Fruit fly (Drosophila melanogaster): ENCODE results near the gene CG43965.

Gene CG43965

dm6 chr3L:8675545-8676084, 50.0 kb downstream of the CG43965 start, which contains the start of gene hry (continued):
- TF ChIP-seq H15 (GFP tag; IDR thresholded peaks at IDR 0.05) (no peak), CG9727 (GFP tag; optimal IDR thresholded peaks at IDR 0.05) (peak; percentile 21), CG13894 (tag; optimal IDR thresholded peaks at IDR 0.05) (peak; percentile 72), fu2 (GFP tag; optimal IDR thresholded peaks at IDR 0.05) (no peak), CG14710 (tag; optimal IDR thresholded peaks at IDR 0.05) (peak; percentile 16), CG8359 (GFP tag; optimal IDR thresholded peaks at IDR 0.05; ENCODE audit: borderline replicate concordance) (peak; percentile 88), YL-1 (GFP tag; optimal IDR thresholded peaks at IDR 0.05) (peak; percentile 46), trem (tag; optimal IDR thresholded peaks at IDR 0.05) (peak; percentile 11), CG9797 (GFP tag; optimal IDR thresholded peaks at IDR 0.05) (no peak), CG18262 (tag; optimal IDR thresholded peaks at IDR 0.05) (peak; percentile 40), dmrt99B (tag; optimal IDR thresholded peaks at IDR 0.05) (peak; percentile 1), CG14860 (GFP tag; IDR thresholded peaks at IDR 0.05; ENCODE audit: partially characterized antibody) (0 out of 3 replicates have a peak, but pooled peaks have one; percentile 31), chinmo (GFP tag; IDR thresholded peaks at IDR 0.05; ENCODE audit: partially characterized antibody) (peak; percentile 99), Ada2b (GFP tag; IDR thresholded peaks at IDR 0.05) (no peak), CG16863 (GFP tag; optimal IDR thresholded peaks at IDR 0.05) (no peak), sens (GFP tag) (peak; percentile 79), Hr78 (GFP tag; optimal IDR thresholded peaks at IDR 0.05) (peak in 1 of 2 experiments; percentile 81), so (GFP tag; IDR thresholded peaks at IDR 0.05) (peak; percentile 73; the same call in 2 of the 3 replicates), CG3281 (GFP tag; optimal IDR thresholded peaks at IDR 0.05) (peak; percentile 54), gem (tag; optimal IDR thresholded peaks at IDR 0.05) (peak; percentile 9), CG6654 (GFP tag; optimal IDR thresholded peaks at IDR 0.05) (no peak), CG6791 (GFP tag; IDR thresholded peaks at IDR 0.05; ENCODE audit: partially characterized antibody) (peak; percentile 41; the same call in 1 of the 3 replicates), CG11085 (GFP tag; IDR thresholded peaks at IDR 0.05) (no peak), CG12104 (GFP tag; optimal IDR thresholded peaks at IDR 0.05) (no peak), CG15011 (GFP tag; optimal IDR thresholded peaks at IDR 0.05) (no peak), CG7963 (GFP tag; IDR thresholded peaks at IDR 0.05; ENCODE audit: partially characterized antibody) (no peak), PHDP (tag; optimal IDR thresholded peaks at IDR 0.05) (peak; percentile 23), Hmx (GFP tag; optimal IDR thresholded peaks at IDR 0.05) (no peak), Nf-YB (GFP tag; optimal IDR thresholded peaks at IDR 0.05) (peak; percentile 83), CG6854 (GFP tag; optimal IDR thresholded peaks at IDR 0.05) (peak; percentile 48), CG4328 (GFP tag; optimal IDR thresholded peaks at IDR 0.05) (peak; percentile 41), Ravus (GFP tag; IDR thresholded peaks at IDR 0.05) (no peak), Atf3 (GFP tag; optimal IDR thresholded peaks at IDR 0.05) (no peak), CG3838 (GFP tag; optimal IDR thresholded peaks at IDR 0.05) (no peak), ato (GFP tag; IDR thresholded peaks at IDR 0.05; ENCODE audit: partially characterized antibody) (peak; percentile 21; the same call in 1 of the 2 replicates), her (GFP tag; optimal IDR thresholded peaks at IDR 0.05) (no peak), pan (optimal IDR thresholded peaks at IDR 0.05) (no peak), pan (GFP tag; optimal IDR thresholded peaks at IDR 0.05 in 1 of 2, IDR thresholded peaks at IDR 0.05 in 1 of 2) (peak in 1 of 2 experiments; percentile 61), CG14667 (GFP tag; IDR thresholded peaks at IDR 0.05) (no peak), CG10147 (GFP tag; optimal IDR thresholded peaks at IDR 0.05) (peak; percentile 18), phol (tag; optimal IDR thresholded peaks at IDR 0.05) (no peak), Lpt (GFP tag; optimal IDR thresholded peaks at IDR 0.05) (no peak), Dad (GFP tag; optimal IDR thresholded peaks at IDR 0.05) (no peak), Mes4 (GFP tag; optimal IDR thresholded peaks at IDR 0.05) (no peak), jing (GFP tag; optimal IDR thresholded peaks at IDR 0.05) (peak; percentile 58), CG12299 (tag; optimal IDR thresholded peaks at IDR 0.05) (peak; percentile 39), Sox102F (GFP tag; optimal IDR thresholded peaks at IDR 0.05) (no peak), ken (GFP tag; IDR thresholded peaks at IDR 0.05) (no peak), CG17328 (GFP tag; IDR thresholded peaks at IDR 0.05) (no peak), CG10366 (GFP tag; IDR thresholded peaks at IDR 0.05) (peak; percentile 18; the same call in 1 of the 2 replicates)
